Worm (Caenorhabditis elegans) whole organism, young adult: ENCODE measurements around the gene rab-28.

ENCODE experiments used
- B0035.1 ChIP-seq: sonication (generic microtip); optimal IDR thresholded peaks from 2 replicates; lab custom pipeline; 2016; ENCODE audit warnings: missing genetic modification characterization, mild to moderate bottlenecking, missing compliant biosample characterization, missing genotype, missing genetic modification reagents
- F49E8.2 ChIP-seq: sonication (generic microtip); optimal IDR thresholded peaks from 3 replicates; lab custom pipeline; 2017; ENCODE audit warnings: missing genetic modification characterization, mild to moderate bottlenecking, missing compliant biosample characterization, antibody characterized with exemption, moderate library complexity; ENCODE audit not compliant: insufficient read depth
- Y67H2A.10 ChIP-seq: fragments of 200-800 bp; sonication (Bioruptor generic); conservative IDR thresholded peaks from 2 replicates; pipeline ENCODE4 v1.3.6; 2022; ENCODE audit warnings: missing genetic modification reagents, missing genetic modification characterization, missing compliant biosample characterization
- efl-1 ChIP-seq: fragments of 150-350 bp; optimal IDR thresholded peaks from 2 replicates; lab custom pipeline; 2014; ENCODE audit warnings: missing biosample characterization, missing genetic modification reagents, missing genetic modification characterization
- lin-35 ChIP-seq, 3 experiments: fragments of 150-350 bp in 2 of 3; sonication (generic microtip) in 1 of 3; optimal IDR thresholded peaks; 2 replicates each; lab custom pipeline; 2014 to 2018; ENCODE audit warnings: missing biosample characterization in 3 of 3, missing genetic modification characterization in 3 of 3, missing genetic modification reagents in 3 of 3
- madf-8 ChIP-seq: fragments of 200-800 bp; sonication (Bioruptor generic); conservative IDR thresholded peaks from 2 replicates; pipeline ENCODE4 v1.3.6; 2022; ENCODE audit warnings: missing genetic modification reagents, missing genetic modification characterization, missing compliant biosample characterization
- nfya-1 ChIP-seq: sonication (generic microtip); optimal IDR thresholded peaks from 2 replicates; lab custom pipeline; 2017; ENCODE audit warnings: antibody characterized with exemption, missing compliant biosample characterization, missing genetic modification characterization, borderline replicate concordance; ENCODE audit not compliant: insufficient read depth
- sdz-38 ChIP-seq: sonication (generic microtip); optimal IDR thresholded peaks from 2 replicates; lab custom pipeline; 2016; ENCODE audit warnings: missing genotype, missing genetic modification characterization, missing compliant biosample characterization
- tlf-1 ChIP-seq: fragments of 200-800 bp; sonication (Bioruptor generic); optimal IDR thresholded peaks from 2 replicates; lab custom pipeline; 2018; ENCODE audit warnings: mild to moderate bottlenecking, missing genetic modification characterization, missing compliant biosample characterization
- ztf-28 ChIP-seq: fragments of 200-800 bp; sonication (Bioruptor generic); IDR thresholded peaks from 2 replicates; pipeline ENCODE4 v1.3.6; 2022; ENCODE audit warnings: missing genetic modification reagents, missing genetic modification characterization, missing compliant biosample characterization
- ztf-3 ChIP-seq: fragments of 200-800 bp; sonication (Bioruptor generic); optimal IDR thresholded peaks from 2 replicates; lab custom pipeline; 2018; ENCODE audit warnings: mild to moderate bottlenecking, missing genetic modification characterization, missing compliant biosample characterization

DNA sequence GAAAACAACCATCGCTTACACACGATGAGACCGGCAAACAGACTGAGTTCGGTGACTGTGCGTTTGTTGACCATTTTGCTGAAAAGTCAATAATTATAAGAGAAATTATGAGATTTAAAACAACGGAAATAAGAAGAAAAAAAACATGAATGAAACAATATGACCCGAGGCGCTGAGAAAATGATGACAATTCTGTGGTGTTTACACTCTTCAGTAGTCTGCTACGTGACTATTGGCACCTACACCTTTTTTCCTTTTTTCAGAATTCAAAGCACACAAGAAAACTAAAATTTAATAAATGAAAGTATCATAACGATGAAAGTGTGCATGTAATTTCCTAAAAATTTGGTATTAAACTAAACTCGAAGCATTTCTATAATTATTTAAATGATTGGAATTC lies 15.9 kb upstream of the rab-28 start, which contains the start of gene Y11D7A.10:
- TF ChIP-seq ztf-3 (GFP tag; lab: Kevin White, UChicago): no peak
- no peak for TF ChIP-seq ztf-28 (GFP tag; lab: Robert Waterston, UW)
- TF ChIP-seq lin-35 (GFP tag; optimal IDR thresholded peaks at IDR 0.05; lab: Kevin White, UChicago): no peak
- TF ChIP-seq madf-8 (GFP tag; lab: Robert Waterston, UW): no peak
- no peak for TF ChIP-seq F49E8.2 (tag; lab: Kevin White, UChicago)
- TF ChIP-seq tlf-1: no peak
- no peak for TF ChIP-seq nfya-1 (tag; lab: Kevin White, UChicago)
- TF ChIP-seq efl-1 (GFP tag; lab: Kevin White, UChicago): no peak
- no peak for TF ChIP-seq B0035.1
- no peak for TF ChIP-seq sdz-38 (tag; lab: Kevin White, UChicago)
- no peak for TF ChIP-seq Y67H2A.10 (GFP tag; lab: Robert Waterston, UW)
